Worm (Caenorhabditis elegans) whole organism, L4 larva: ENCODE results near the gene odr-2.

ENCODE experiments used
- D1046.2 ChIP-seq: fragments of 200-800 bp; sonication (Bioruptor generic); IDR thresholded peaks from 2 replicates; pipeline ENCODE4 v1.3.6; 2022; ENCODE audit warnings: missing genetic modification characterization, missing compliant biosample characterization
- F10B5.3 ChIP-seq: sonication (generic microtip); optimal IDR thresholded peaks from 2 replicates; lab custom pipeline; 2016; ENCODE audit warnings: mild to moderate bottlenecking, missing genetic modification characterization, missing compliant biosample characterization
- F26F4.8 ChIP-seq: fragments of 200-800 bp; sonication (Bioruptor generic); conservative IDR thresholded peaks from 2 replicates; pipeline ENCODE4 v1.3.6; 2022; ENCODE audit warnings: missing genetic modification characterization, missing compliant biosample characterization
- F37D6.2 ChIP-seq: sonication (generic microtip); optimal IDR thresholded peaks from 2 replicates; lab custom pipeline; 2016; ENCODE audit warnings: mild to moderate bottlenecking, missing genetic modification characterization, missing compliant biosample characterization
- F44E2.7 ChIP-seq: fragments of 200-800 bp; sonication (Bioruptor generic); IDR thresholded peaks from 2 replicates; pipeline ENCODE4 v2.1.2; 2022; ENCODE audit warnings: missing genetic modification characterization, missing compliant biosample characterization
- T20F7.1 ChIP-seq: fragments of 200-800 bp; sonication (Bioruptor generic); optimal IDR thresholded peaks from 2 replicates; lab custom pipeline; 2018; ENCODE audit warnings: mild to moderate bottlenecking, missing genetic modification characterization, missing compliant biosample characterization
- Y105C5A.15 ChIP-seq: fragments of 200-800 bp; sonication (Bioruptor generic); IDR thresholded peaks from 2 replicates; pipeline ENCODE4 v1.3.6; 2022; ENCODE audit warnings: missing genetic modification characterization, missing compliant biosample characterization
- aha-1 ChIP-seq: fragments of 150-350 bp; peaks from one replicate; lab custom pipeline; 2014; ENCODE audit warnings: missing biosample characterization, missing genetic modification characterization
- ceh-20 ChIP-seq: fragments of 200-800 bp; sonication (Bioruptor generic); IDR thresholded peaks from 2 replicates; pipeline ENCODE4 v1.3.6; 2022; ENCODE audit warnings: missing genetic modification reagents, missing genetic modification characterization, missing compliant biosample characterization
- ceh-44 ChIP-seq: fragments of 200-800 bp; sonication (Bioruptor generic); IDR thresholded peaks from 2 replicates; pipeline ENCODE4 v1.3.6; 2022; ENCODE audit warnings: missing genetic modification reagents, missing genetic modification characterization, missing compliant biosample characterization
- ceh-62 ChIP-seq: sonication (generic microtip); optimal IDR thresholded peaks from 2 replicates; lab custom pipeline; 2017; ENCODE audit warnings: missing biosample characterization, missing genetic modification characterization
- daf-16 ChIP-seq, 3 experiments: sonication (generic microtip); optimal IDR thresholded peaks; 2 replicates each; lab custom pipeline; 2016 to 2017; ENCODE audit warnings: missing genetic modification characterization in 3 of 3, missing genetic modification reagents in 3 of 3, mild to moderate bottlenecking in 2 of 3, missing compliant biosample characterization in 2 of 3, missing biosample characterization in 1 of 3, moderate library complexity in 1 of 3
- dmd-6 ChIP-seq: fragments of 200-800 bp; sonication (Bioruptor generic); IDR thresholded peaks from 2 replicates; pipeline ENCODE4 v1.3.6; 2022; ENCODE audit warnings: missing genetic modification reagents, missing genetic modification characterization, missing compliant biosample characterization
- dmd-9 ChIP-seq: fragments of 200-800 bp; sonication (Bioruptor generic); IDR thresholded peaks from 2 replicates; pipeline ENCODE4 v1.3.6; 2022; ENCODE audit warnings: missing genetic modification reagents, missing genetic modification characterization, missing compliant biosample characterization
- dpl-1 ChIP-seq: fragments of 150-350 bp; optimal IDR thresholded peaks from 2 replicates; lab custom pipeline; 2014; ENCODE audit warnings: missing biosample characterization, missing genetic modification reagents, missing genetic modification characterization
- duxl-1 ChIP-seq: sonication (generic microtip); optimal IDR thresholded peaks from 2 replicates; lab custom pipeline; 2016; ENCODE audit warnings: mild to moderate bottlenecking, missing genetic modification characterization, moderate library complexity, missing compliant biosample characterization; ENCODE audit not compliant: poor library complexity
- dve-1 ChIP-seq: sonication (generic microtip); optimal IDR thresholded peaks from 2 replicates; lab custom pipeline; 2017; ENCODE audit warnings: antibody characterized with exemption, mild to moderate bottlenecking, missing genetic modification characterization, missing compliant biosample characterization; ENCODE audit not compliant: insufficient read depth
- fkh-10 ChIP-seq: fragments of 150-350 bp; optimal IDR thresholded peaks from 2 replicates; lab custom pipeline; 2014; ENCODE audit warnings: missing biosample characterization, missing genetic modification reagents, missing genetic modification characterization
- fos-1 ChIP-seq: fragments of 150-350 bp; optimal IDR thresholded peaks from 2 replicates; lab custom pipeline; 2014; ENCODE audit warnings: missing biosample characterization, missing genetic modification characterization
- hif-1 ChIP-seq, 2 experiments: sonication (generic microtip); optimal IDR thresholded peaks; 2 replicates each; lab custom pipeline; 2016 to 2017; ENCODE audit warnings: missing compliant biosample characterization in 2 of 2, missing genetic modification characterization in 2 of 2, missing genetic modification reagents in 2 of 2, missing genotype in 2 of 2, mild to moderate bottlenecking in 1 of 2
- hlh-11 ChIP-seq: fragments of 200-800 bp; sonication (Bioruptor generic); optimal IDR thresholded peaks from 2 replicates; lab custom pipeline; 2018; ENCODE audit warnings: mild to moderate bottlenecking, missing genetic modification characterization, missing compliant biosample characterization
- lin-13 ChIP-seq: fragments of 150-350 bp; optimal IDR thresholded peaks from 2 replicates; lab custom pipeline; 2014; ENCODE audit warnings: missing biosample characterization, missing genetic modification reagents, missing genetic modification characterization
- lin-29 ChIP-seq: fragments of 200-800 bp; sonication (Bioruptor generic); IDR thresholded peaks from 2 replicates; pipeline ENCODE4 v1.3.6; 2022; ENCODE audit warnings: missing genetic modification reagents, missing genetic modification characterization, missing compliant biosample characterization
- lin-38 ChIP-seq: fragments of 200-800 bp; sonication (Bioruptor generic); IDR thresholded peaks from 2 replicates; pipeline ENCODE4 v1.3.6; 2022; ENCODE audit warnings: missing genetic modification reagents, missing genetic modification characterization, missing compliant biosample characterization
- lsy-2 ChIP-seq, 2 experiments: fragments of 150-350 bp in 1 of 2; sonication (generic microtip) in 1 of 2; optimal IDR thresholded peaks; 2 replicates each; lab custom pipeline; 2014 to 2017; ENCODE audit warnings: missing biosample characterization in 2 of 2, missing genetic modification characterization in 2 of 2
- mdl-1 ChIP-seq, 2 experiments: fragments of 150-350 bp in 1 of 2; sonication (generic microtip) in 1 of 2; optimal IDR thresholded peaks; 2 replicates each; lab custom pipeline; 2014 to 2017; ENCODE audit warnings: missing biosample characterization in 2 of 2, missing genetic modification characterization in 2 of 2
- mdt-29 ChIP-seq: fragments of 200-800 bp; sonication (Bioruptor generic); IDR thresholded peaks from 2 replicates; pipeline ENCODE4 v1.3.6; 2022; ENCODE audit warnings: missing genetic modification reagents, missing genetic modification characterization, missing compliant biosample characterization
- mep-1 ChIP-seq: fragments of 150-350 bp; sonication (generic microtip); optimal IDR thresholded peaks from 3 replicates; lab custom pipeline; 2014; ENCODE audit warnings: missing biosample characterization, missing genetic modification characterization
- mxl-3 ChIP-seq: fragments of 200-800 bp; sonication (Bioruptor generic); optimal IDR thresholded peaks from 2 replicates; lab custom pipeline; 2018; ENCODE audit warnings: mild to moderate bottlenecking, missing genetic modification characterization, missing compliant biosample characterization
- nhr-102 ChIP-seq: sonication (generic microtip); optimal IDR thresholded peaks from 2 replicates; lab custom pipeline; 2016; ENCODE audit warnings: mild to moderate bottlenecking, missing genetic modification characterization, moderate library complexity, missing compliant biosample characterization
- nhr-25 ChIP-seq: sonication (generic microtip); optimal IDR thresholded peaks from 2 replicates; lab custom pipeline; 2017; ENCODE audit warnings: missing genetic modification characterization, mild to moderate bottlenecking, missing compliant biosample characterization, antibody characterized with exemption, moderate library complexity, borderline replicate concordance; ENCODE audit not compliant: insufficient read depth
- nhr-28 ChIP-seq: fragments of 150-350 bp; optimal IDR thresholded peaks from 2 replicates; lab custom pipeline; 2014; ENCODE audit warnings: missing biosample characterization, missing genetic modification characterization
- nhr-41 ChIP-seq: fragments of 200-800 bp; sonication (Bioruptor generic); IDR thresholded peaks from 2 replicates; pipeline ENCODE4 v1.3.6; 2022; ENCODE audit warnings: missing genetic modification reagents, missing genetic modification characterization, missing compliant biosample characterization
- nhr-42 ChIP-seq: fragments of 200-800 bp; sonication (Bioruptor generic); IDR thresholded peaks from 2 replicates; pipeline ENCODE4 v1.3.6; 2022; ENCODE audit warnings: missing genetic modification characterization, missing compliant biosample characterization
- nhr-77 ChIP-seq: fragments of 150-350 bp; optimal IDR thresholded peaks from 2 replicates; lab custom pipeline; 2014; ENCODE audit warnings: missing biosample characterization, missing genetic modification characterization
- rbr-2 ChIP-seq: sonication (generic microtip); optimal IDR thresholded peaks from 2 replicates; lab custom pipeline; 2016; ENCODE audit warnings: missing genotype, missing genetic modification characterization, missing compliant biosample characterization
- snpc-1.2 ChIP-seq: fragments of 200-800 bp; sonication (Bioruptor generic); IDR thresholded peaks from 2 replicates; pipeline ENCODE4 v1.3.6; 2022; ENCODE audit warnings: missing genetic modification reagents, missing genetic modification characterization, missing compliant biosample characterization
- spr-1 ChIP-seq: sonication (generic microtip); optimal IDR thresholded peaks from 2 replicates; lab custom pipeline; 2016; ENCODE audit warnings: mild to moderate bottlenecking, missing genetic modification characterization, missing compliant biosample characterization
- spr-3 ChIP-seq: fragments of 200-800 bp; sonication (Bioruptor generic); optimal IDR thresholded peaks from 2 replicates; lab custom pipeline; 2018; ENCODE audit warnings: mild to moderate bottlenecking, missing genetic modification characterization, missing compliant biosample characterization
- zag-1 ChIP-seq: fragments of 150-350 bp; optimal IDR thresholded peaks from 2 replicates; lab custom pipeline; 2014; ENCODE audit warnings: missing biosample characterization, missing genetic modification characterization
- zfp-3 ChIP-seq: fragments of 200-800 bp; sonication (Bioruptor generic); conservative IDR thresholded peaks from 2 replicates; pipeline ENCODE4 v1.3.6; 2022; ENCODE audit warnings: missing genetic modification reagents, missing genetic modification characterization, missing compliant biosample characterization
- ztf-7 ChIP-seq: fragments of 150-350 bp; optimal IDR thresholded peaks from 2 replicates; lab custom pipeline; 2014; ENCODE audit warnings: missing biosample characterization, missing genetic modification characterization

Gene odr-2

DNA sequence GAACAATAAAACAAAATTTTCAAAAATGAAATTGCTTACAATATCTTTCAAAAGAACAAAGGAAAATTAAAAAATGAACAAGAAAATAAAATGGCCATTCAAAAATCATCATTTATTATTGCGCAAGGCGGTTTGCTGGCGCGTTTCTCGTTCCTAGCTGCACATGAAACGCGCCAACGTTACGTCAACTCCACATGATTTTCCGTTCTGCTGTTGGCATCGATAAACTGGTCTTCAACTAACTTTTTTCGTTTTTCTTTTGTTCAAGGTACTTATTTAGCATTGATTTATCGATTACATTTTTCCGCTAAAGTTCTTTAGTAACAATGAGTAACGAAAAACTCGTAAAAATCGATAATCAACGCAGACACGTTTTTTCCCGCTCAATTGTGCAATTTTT, 43.0 kb upstream of the odr-2 start, which contains the start of the genes Y57E12AL.6 and Y57E12AL.1 (continued):
- no peak for TF ChIP-seq D1046.2 (GFP tag; lab: Robert Waterston, UW)
- TF ChIP-seq dpl-1 (GFP tag; lab: Kevin White, UChicago), result peak; percentile 85
- no peak for TF ChIP-seq nhr-42 (GFP tag; lab: Robert Waterston, UW)
- TF ChIP-seq rbr-2 (tag; lab: Kevin White, UChicago), result peak; percentile 78
- peak; percentile 81 for TF ChIP-seq nhr-102 (tag; lab: Kevin White, UChicago)
- peak; percentile 71 for TF ChIP-seq T20F7.1 (GFP tag; lab: Kevin White, UChicago)
- TF ChIP-seq nhr-28, result peak; percentile 92
- TF ChIP-seq spr-1, result peak; percentile 73
- peak; percentile 91 for TF ChIP-seq mep-1 (tag; lab: Kevin White, UChicago)
- TF ChIP-seq ceh-20 (GFP tag; lab: Robert Waterston, UW), result peak; percentile 72
- no peak for TF ChIP-seq snpc-1.2 (GFP tag; lab: Robert Waterston, UW)
- TF ChIP-seq hif-1 (tag; optimal IDR thresholded peaks at IDR 0.05; lab: Kevin White, UChicago), result peak in 1 of 2 experiments; percentile 43
- peak; percentile 79 for TF ChIP-seq lin-38 (GFP tag; lab: Robert Waterston, UW)
- TF ChIP-seq fos-1, result no peak
- TF ChIP-seq daf-16 (GFP tag; optimal IDR thresholded peaks at IDR 0.05; lab: Kevin White, UChicago), result no peak
- peak; percentile 64 for TF ChIP-seq daf-16 (tag; optimal IDR thresholded peaks at IDR 0.05; lab: Kevin White, UChicago)
- TF ChIP-seq nhr-77, result peak; percentile 88
- peak; percentile 80 for TF ChIP-seq dmd-6 (GFP tag; lab: Robert Waterston, UW)
- TF ChIP-seq lin-13 (GFP tag; lab: Kevin White, UChicago), result peak; percentile 62
- TF ChIP-seq F44E2.7 (GFP tag; lab: Robert Waterston, UW), result no peak
- peak; percentile 44 to 90 for TF ChIP-seq lsy-2 (tag; optimal IDR thresholded peaks at IDR 0.05; lab: Kevin White, UChicago)
- peak; percentile 76 for TF ChIP-seq mxl-3
- TF ChIP-seq duxl-1 (tag; lab: Kevin White, UChicago), result peak; percentile 60
- peak; percentile 5 for TF ChIP-seq nhr-25 (tag; lab: Kevin White, UChicago)
- TF ChIP-seq mdl-1 (tag; optimal IDR thresholded peaks at IDR 0.05; lab: Kevin White, UChicago), result peak in 1 of 2 experiments; percentile 65
- peak; percentile 86 for TF ChIP-seq hlh-11 (tag; lab: Kevin White, UChicago)
- peak; percentile 84 for TF ChIP-seq ztf-7 (tag; lab: Kevin White, UChicago)
- TF ChIP-seq dmd-9, result peak; percentile 66; the same call in 1 of the 2 replicates
- no peak for TF ChIP-seq spr-3 (GFP tag; lab: Kevin White, UChicago)
- peak; percentile 93 for TF ChIP-seq aha-1 (tag; lab: Kevin White, UChicago)

DNA sequence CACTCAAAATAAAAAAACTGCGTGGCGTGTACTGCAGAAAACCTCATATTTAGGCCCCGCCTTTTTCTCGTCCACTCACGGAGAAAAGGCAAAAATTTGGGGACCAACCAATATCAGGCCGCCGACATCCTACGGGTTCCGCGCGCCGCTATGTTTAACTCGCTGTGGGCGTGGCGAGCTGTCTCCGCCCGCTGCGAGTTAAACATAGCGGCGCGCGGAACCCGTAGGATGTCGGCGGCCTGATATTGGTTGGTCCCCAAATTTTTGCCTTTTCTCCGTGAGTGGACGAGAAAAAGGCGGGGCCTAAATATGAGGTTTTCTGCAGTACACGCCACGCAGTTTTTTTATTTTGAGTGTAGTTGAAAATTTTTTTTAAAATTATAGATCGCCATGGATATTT, 40.6 kb upstream of the odr-2 start, which contains the start of gene tmem-258:
TSS of gene tmem-258 (plus strand) at position 385 of the 400 bp plus-strand sequence.
- TF ChIP-seq lin-38 (GFP tag; lab: Robert Waterston, UW), result peak; percentile 31

DNA sequence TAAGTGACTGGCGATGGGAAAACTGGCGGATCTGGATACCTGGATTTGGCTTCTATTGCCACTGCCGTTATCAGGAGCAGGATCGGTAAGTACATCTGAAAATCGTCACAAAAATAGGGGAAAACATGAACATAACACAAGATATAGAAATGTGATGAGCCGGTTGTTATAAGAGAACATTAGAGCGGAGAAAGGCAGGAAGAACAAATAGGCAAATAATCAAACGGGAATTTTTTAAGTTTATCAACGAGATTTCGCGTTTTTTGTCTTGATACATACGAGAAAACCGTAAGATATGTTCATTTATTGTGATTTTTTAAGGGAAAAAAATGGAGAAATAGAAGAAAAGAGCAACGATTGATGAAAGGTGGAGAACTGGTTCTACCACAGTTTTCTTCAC, 38.1 kb upstream of the odr-2 start, which contains the start of gene Y57E12AR.1:
TSS of gene Y57E12AR.1 (minus strand) at position 101 of the 400 bp plus-strand sequence.
- TF ChIP-seq dve-1 (tag; lab: Kevin White, UChicago) (no peak), ceh-62 (tag; lab: Kevin White, UChicago) (no peak), zag-1 (tag; lab: Kevin White, UChicago) (no peak), F26F4.8 (GFP tag; lab: Robert Waterston, UW) (no peak), F37D6.2 (tag; lab: Kevin White, UChicago) (no peak), lin-29 (GFP tag; lab: Robert Waterston, UW) (no peak), F10B5.3 (tag; lab: Kevin White, UChicago) (no peak), nhr-41 (GFP tag; lab: Robert Waterston, UW) (no peak), ceh-44 (GFP tag; lab: Robert Waterston, UW) (no peak), lin-38 (GFP tag; lab: Robert Waterston, UW) (no peak), dmd-9 (no peak), Y105C5A.15 (no peak), mdt-29 (GFP tag; lab: Robert Waterston, UW) (no peak), fkh-10 (GFP tag; lab: Kevin White, UChicago) (no peak), mxl-3 (no peak), zfp-3 (no peak)
